Worm (Caenorhabditis elegans) whole organism, L2 larva: ENCODE results near the gene nhr-143.

Experiments used
- F13H6.1 ChIP-seq: sonication (generic microtip); optimal IDR thresholded peaks from 2 replicates; lab custom pipeline; 2016; ENCODE audit warnings: missing genetic modification characterization, missing compliant biosample characterization
- R02D3.7 ChIP-seq: fragments of 150-350 bp; optimal IDR thresholded peaks from 2 replicates; lab custom pipeline; 2014; ENCODE audit warnings: missing biosample characterization, missing genetic modification characterization
- aly-2 ChIP-seq: fragments of 150-350 bp; optimal IDR thresholded peaks from 2 replicates; lab custom pipeline; 2014; ENCODE audit warnings: missing biosample characterization, missing genetic modification characterization
- elt-3 ChIP-seq: sonication (generic microtip); optimal IDR thresholded peaks from 2 replicates; lab custom pipeline; 2017; ENCODE audit warnings: missing biosample characterization, missing genetic modification characterization
- lin-11 ChIP-seq: fragments of 150-350 bp; sonication (generic microtip); optimal IDR thresholded peaks from 2 replicates; lab custom pipeline; 2014; ENCODE audit warnings: missing biosample characterization, missing genetic modification characterization, inconsistent platforms, mixed read lengths
- lin-13 ChIP-seq: fragments of 150-350 bp; optimal IDR thresholded peaks from 2 replicates; lab custom pipeline; 2014; ENCODE audit warnings: missing biosample characterization, missing genetic modification reagents, missing genetic modification characterization
- nhr-23 ChIP-seq: fragments of 150-350 bp; optimal IDR thresholded peaks from 2 replicates; lab custom pipeline; 2014; ENCODE audit warnings: missing biosample characterization, missing genetic modification reagents, missing genetic modification characterization
- nhr-25 ChIP-seq: fragments of 150-350 bp; sonication (generic microtip); optimal IDR thresholded peaks from 3 replicates; lab custom pipeline; 2014; ENCODE audit warnings: missing biosample characterization, missing genetic modification characterization
- snpc-4 ChIP-seq: fragments of 150-350 bp; optimal IDR thresholded peaks from 2 replicates; lab custom pipeline; 2014; ENCODE audit warnings: missing biosample characterization, missing genetic modification characterization
- unc-39 ChIP-seq: fragments of 150-350 bp; optimal IDR thresholded peaks from 2 replicates; lab custom pipeline; 2014; ENCODE audit warnings: missing biosample characterization, missing genetic modification characterization

ce11 chrV:9009175-9009574 lies 34.4 kb upstream of the nhr-143 start, which contains the start of gene srx-2:
- no peak for TF ChIP-seq F13H6.1 (tag; lab: Kevin White, UChicago)
- no peak for TF ChIP-seq lin-11 (tag; lab: Kevin White, UChicago)
- no peak for TF ChIP-seq snpc-4 (tag; lab: Kevin White, UChicago)
- TF ChIP-seq aly-2 (tag; lab: Kevin White, UChicago), result no peak
- TF ChIP-seq nhr-23 (tag; lab: Kevin White, UChicago), result no peak
- TF ChIP-seq elt-3, result no peak
- no peak for TF ChIP-seq R02D3.7 (tag; lab: Kevin White, UChicago)
- no peak for TF ChIP-seq nhr-25 (tag; lab: Kevin White, UChicago)
- no peak for TF ChIP-seq unc-39 (tag; lab: Kevin White, UChicago)
- no peak for TF ChIP-seq lin-13 (GFP tag; lab: Kevin White, UChicago)
